Worm (Caenorhabditis elegans) whole organism, L4 larva: Measurements from ENCODE around the gene soc-2.

Experiments
- F10B5.3 ChIP-seq: sonication (generic microtip); optimal IDR thresholded peaks from 2 replicates; lab custom pipeline; 2016; ENCODE audit warnings: mild to moderate bottlenecking, missing genetic modification characterization, missing compliant biosample characterization
- F37D6.2 ChIP-seq: sonication (generic microtip); optimal IDR thresholded peaks from 2 replicates; lab custom pipeline; 2016; ENCODE audit warnings: mild to moderate bottlenecking, missing genetic modification characterization, missing compliant biosample characterization
- R02D3.7 ChIP-seq: fragments of 150-350 bp; sonication (generic microtip); optimal IDR thresholded peaks from 3 replicates; lab custom pipeline; 2014; ENCODE audit warnings: missing biosample characterization, missing genetic modification characterization
- T26A8.4 ChIP-seq: fragments of 200-800 bp; sonication (Bioruptor generic); IDR thresholded peaks from 2 replicates; pipeline ENCODE4 v1.3.6; 2022; ENCODE audit warnings: missing genetic modification characterization, missing compliant biosample characterization
- Y5F2A.4 ChIP-seq: fragments of 200-800 bp; sonication (Bioruptor generic); optimal IDR thresholded peaks from 2 replicates; lab custom pipeline; 2018; ENCODE audit warnings: mild to moderate bottlenecking, missing genetic modification characterization, missing compliant biosample characterization
- Y75B8A.6 ChIP-seq: fragments of 200-800 bp; sonication (Bioruptor generic); IDR thresholded peaks from 2 replicates; pipeline ENCODE4 v1.3.6; 2022; ENCODE audit warnings: missing genetic modification reagents, missing genetic modification characterization, missing compliant biosample characterization
- ama-1 ChIP-seq: fragments of 150-350 bp; optimal IDR thresholded peaks from 2 replicates; lab custom pipeline; 2014; ENCODE audit warnings: inconsistent platforms, mixed read lengths
- arid-1 ChIP-seq: fragments of 200-800 bp; sonication (Bioruptor generic); conservative IDR thresholded peaks from 2 replicates; pipeline ENCODE4 v1.3.6; 2022; ENCODE audit warnings: missing genetic modification reagents, missing genetic modification characterization, missing compliant biosample characterization
- attf-4 ChIP-seq: sonication (generic microtip); optimal IDR thresholded peaks from 3 replicates; lab custom pipeline; 2017; ENCODE audit warnings: missing biosample characterization, missing genetic modification characterization
- ceh-20 ChIP-seq: fragments of 200-800 bp; sonication (Bioruptor generic); IDR thresholded peaks from 2 replicates; pipeline ENCODE4 v1.3.6; 2022; ENCODE audit warnings: missing genetic modification reagents, missing genetic modification characterization, missing compliant biosample characterization
- ceh-28 ChIP-seq: fragments of 150-350 bp; optimal IDR thresholded peaks from 2 replicates; lab custom pipeline; 2014; ENCODE audit warnings: missing biosample characterization, missing genetic modification reagents, missing genetic modification characterization
- ces-1 ChIP-seq: fragments of 150-350 bp; sonication (generic microtip); optimal IDR thresholded peaks from 4 replicates; lab custom pipeline; 2014; ENCODE audit warnings: missing biosample characterization, missing genetic modification reagents, missing genetic modification characterization
- ctbp-1 ChIP-seq: fragments of 200-800 bp; sonication (Bioruptor generic); IDR thresholded peaks from 2 replicates; pipeline ENCODE4 v1.3.6; 2022; ENCODE audit warnings: missing genetic modification reagents, missing genetic modification characterization, missing compliant biosample characterization
- daf-12 ChIP-seq: fragments of 150-350 bp; optimal IDR thresholded peaks from 2 replicates; lab custom pipeline; 2014; ENCODE audit warnings: missing biosample characterization, missing genetic modification reagents, missing genetic modification characterization
- daf-19 ChIP-seq: fragments of 200-800 bp; sonication (Bioruptor generic); conservative IDR thresholded peaks from 2 replicates; pipeline ENCODE4 v1.3.6; 2022; ENCODE audit warnings: missing genetic modification characterization, missing compliant biosample characterization
- daf-8 ChIP-seq: fragments of 200-800 bp; sonication (Bioruptor generic); IDR thresholded peaks from 2 replicates; pipeline ENCODE4 v1.3.6; 2022; ENCODE audit warnings: missing genetic modification characterization, missing compliant biosample characterization
- dmd-6 ChIP-seq: fragments of 200-800 bp; sonication (Bioruptor generic); IDR thresholded peaks from 2 replicates; pipeline ENCODE4 v1.3.6; 2022; ENCODE audit warnings: missing genetic modification reagents, missing genetic modification characterization, missing compliant biosample characterization
- duxl-1 ChIP-seq: sonication (generic microtip); optimal IDR thresholded peaks from 2 replicates; lab custom pipeline; 2016; ENCODE audit warnings: mild to moderate bottlenecking, missing genetic modification characterization, moderate library complexity, missing compliant biosample characterization; ENCODE audit not compliant: poor library complexity
- fos-1 ChIP-seq: fragments of 150-350 bp; optimal IDR thresholded peaks from 2 replicates; lab custom pipeline; 2014; ENCODE audit warnings: missing biosample characterization, missing genetic modification characterization
- gei-8 ChIP-seq: fragments of 200-800 bp; sonication (Bioruptor generic); optimal IDR thresholded peaks from 2 replicates; lab custom pipeline; 2018; ENCODE audit warnings: mild to moderate bottlenecking, missing genetic modification characterization, missing compliant biosample characterization
- hif-1 ChIP-seq, 2 experiments: sonication (generic microtip); optimal IDR thresholded peaks; 2 replicates each; lab custom pipeline; 2016 to 2017; ENCODE audit warnings: missing compliant biosample characterization in 2 of 2, missing genetic modification characterization in 2 of 2, missing genetic modification reagents in 2 of 2, missing genotype in 2 of 2, mild to moderate bottlenecking in 1 of 2
- hlh-11 ChIP-seq: fragments of 200-800 bp; sonication (Bioruptor generic); optimal IDR thresholded peaks from 2 replicates; lab custom pipeline; 2018; ENCODE audit warnings: mild to moderate bottlenecking, missing genetic modification characterization, missing compliant biosample characterization
- lim-7 ChIP-seq: fragments of 200-800 bp; sonication (Bioruptor generic); IDR thresholded peaks from 2 replicates; pipeline ENCODE4 v1.3.6; 2022; ENCODE audit warnings: missing genetic modification characterization, missing compliant biosample characterization
- lin-1 ChIP-seq: fragments of 200-800 bp; sonication (Bioruptor generic); IDR thresholded peaks from 2 replicates; pipeline ENCODE4 v1.3.6; 2022; ENCODE audit warnings: missing genetic modification reagents, missing genetic modification characterization, missing compliant biosample characterization
- lin-13 ChIP-seq: fragments of 150-350 bp; optimal IDR thresholded peaks from 2 replicates; lab custom pipeline; 2014; ENCODE audit warnings: missing biosample characterization, missing genetic modification reagents, missing genetic modification characterization
- lin-38 ChIP-seq: fragments of 200-800 bp; sonication (Bioruptor generic); IDR thresholded peaks from 2 replicates; pipeline ENCODE4 v1.3.6; 2022; ENCODE audit warnings: missing genetic modification reagents, missing genetic modification characterization, missing compliant biosample characterization
- lsy-2 ChIP-seq, 2 experiments: fragments of 150-350 bp in 1 of 2; sonication (generic microtip) in 1 of 2; optimal IDR thresholded peaks; 2 replicates each; lab custom pipeline; 2014 to 2017; ENCODE audit warnings: missing biosample characterization in 2 of 2, missing genetic modification characterization in 2 of 2
- madf-5 ChIP-seq, 2 experiments: fragments of 200-800 bp; sonication (Bioruptor generic); IDR thresholded peaks; 2 replicates each; pipeline ENCODE4 v1.3.6; 2022; ENCODE audit warnings: missing compliant biosample characterization in 2 of 2, missing genetic modification characterization in 2 of 2
- nhr-10 ChIP-seq: fragments of 150-350 bp; optimal IDR thresholded peaks from 2 replicates; lab custom pipeline; 2014; ENCODE audit warnings: missing biosample characterization, missing genetic modification characterization
- nhr-11 ChIP-seq: fragments of 150-350 bp; optimal IDR thresholded peaks from 2 replicates; lab custom pipeline; 2014; ENCODE audit warnings: missing biosample characterization, missing genetic modification characterization
- nhr-237 ChIP-seq: sonication (generic microtip); optimal IDR thresholded peaks from 2 replicates; lab custom pipeline; 2017; ENCODE audit warnings: missing biosample characterization, missing genetic modification characterization
- nhr-76 ChIP-seq: fragments of 150-350 bp; optimal IDR thresholded peaks from 2 replicates; lab custom pipeline; 2014; ENCODE audit warnings: missing biosample characterization, missing genetic modification characterization
- php-3 ChIP-seq: fragments of 200-800 bp; sonication (Bioruptor generic); IDR thresholded peaks from 2 replicates; pipeline ENCODE4 v1.3.6; 2022; ENCODE audit warnings: missing genetic modification reagents, missing genetic modification characterization, missing compliant biosample characterization
- saeg-2 ChIP-seq: fragments of 200-800 bp; sonication (Bioruptor generic); IDR thresholded peaks from 2 replicates; pipeline ENCODE4 v1.3.6; 2022; ENCODE audit warnings: missing genetic modification reagents, missing genetic modification characterization, missing compliant biosample characterization
- sdz-12 ChIP-seq: fragments of 200-800 bp; sonication (Bioruptor generic); optimal IDR thresholded peaks from 2 replicates; lab custom pipeline; 2018; ENCODE audit warnings: mild to moderate bottlenecking, missing genetic modification characterization, missing compliant biosample characterization
- set-16 ChIP-seq: fragments of 200-800 bp; sonication (Bioruptor generic); IDR thresholded peaks from 2 replicates; pipeline ENCODE4 v1.3.6; 2022; ENCODE audit warnings: missing genetic modification reagents, missing genetic modification characterization, missing compliant biosample characterization
- skn-1 ChIP-seq: fragments of 150-350 bp; optimal IDR thresholded peaks from 2 replicates; lab custom pipeline; 2014; ENCODE audit warnings: missing biosample characterization, missing genetic modification characterization
- snpc-1.2 ChIP-seq: fragments of 200-800 bp; sonication (Bioruptor generic); IDR thresholded peaks from 2 replicates; pipeline ENCODE4 v1.3.6; 2022; ENCODE audit warnings: missing genetic modification reagents, missing genetic modification characterization, missing compliant biosample characterization
- spr-1 ChIP-seq: sonication (generic microtip); optimal IDR thresholded peaks from 2 replicates; lab custom pipeline; 2016; ENCODE audit warnings: mild to moderate bottlenecking, missing genetic modification characterization, missing compliant biosample characterization
- spr-3 ChIP-seq: fragments of 200-800 bp; sonication (Bioruptor generic); optimal IDR thresholded peaks from 2 replicates; lab custom pipeline; 2018; ENCODE audit warnings: mild to moderate bottlenecking, missing genetic modification characterization, missing compliant biosample characterization
- tra-1 ChIP-seq: fragments of 200-800 bp; sonication (Bioruptor generic); IDR thresholded peaks from 2 replicates; pipeline ENCODE4 v1.3.6; 2022; ENCODE audit warnings: missing genetic modification reagents, missing genetic modification characterization, missing compliant biosample characterization
- unc-39 ChIP-seq: sonication (generic microtip); optimal IDR thresholded peaks from 2 replicates; lab custom pipeline; 2017; ENCODE audit warnings: missing biosample characterization, missing genetic modification characterization
- unc-62 ChIP-seq, 3 experiments: fragments of 150-350 bp in 1 of 3; sonication (generic microtip); optimal IDR thresholded peaks in 2 of 3; peaks in 1 of 3; 1 replicate in 1 of 3; 2 replicates in 2 of 3; lab custom pipeline; 2014 to 2017; ENCODE audit warnings: missing biosample characterization in 3 of 3, missing genetic modification characterization in 3 of 3, missing genetic modification reagents in 3 of 3, missing genotype in 1 of 3
- zfp-3 ChIP-seq: fragments of 200-800 bp; sonication (Bioruptor generic); conservative IDR thresholded peaks from 2 replicates; pipeline ENCODE4 v1.3.6; 2022; ENCODE audit warnings: missing genetic modification reagents, missing genetic modification characterization, missing compliant biosample characterization
- ztf-11 ChIP-seq: fragments of 150-350 bp; optimal IDR thresholded peaks from 2 replicates; lab custom pipeline; 2014; ENCODE audit warnings: missing biosample characterization, missing genetic modification characterization
- ztf-7 ChIP-seq: fragments of 150-350 bp; optimal IDR thresholded peaks from 2 replicates; lab custom pipeline; 2014; ENCODE audit warnings: missing biosample characterization, missing genetic modification characterization

The soc-2 gene

ce11 chrIV:5186480-5187205 lies 34.4 kb upstream of the soc-2 start, which contains the start of the genes W03F8.6 and mtrf-1L:
W03F8.6 (minus strand) TSS chrIV:5186580.
mtrf-1L (plus strand) TSS chrIV:5187155.
- TF ChIP-seq ceh-28 (tag; lab: Kevin White, UChicago) (no peak), unc-62 (GFP tag; optimal IDR thresholded peaks at IDR 0.05 in 1 of 2; lab: Kevin White, UChicago) (no peak), unc-62 (tag; optimal IDR thresholded peaks at IDR 0.05; lab: Kevin White, UChicago) (no peak), nhr-10 (tag; lab: Kevin White, UChicago) (no peak), daf-19 (GFP tag; lab: Robert Waterston, UW) (no peak), php-3 (GFP tag; lab: Robert Waterston, UW) (no peak), Y5F2A.4 (GFP tag; lab: Kevin White, UChicago) (no peak)

DNA sequence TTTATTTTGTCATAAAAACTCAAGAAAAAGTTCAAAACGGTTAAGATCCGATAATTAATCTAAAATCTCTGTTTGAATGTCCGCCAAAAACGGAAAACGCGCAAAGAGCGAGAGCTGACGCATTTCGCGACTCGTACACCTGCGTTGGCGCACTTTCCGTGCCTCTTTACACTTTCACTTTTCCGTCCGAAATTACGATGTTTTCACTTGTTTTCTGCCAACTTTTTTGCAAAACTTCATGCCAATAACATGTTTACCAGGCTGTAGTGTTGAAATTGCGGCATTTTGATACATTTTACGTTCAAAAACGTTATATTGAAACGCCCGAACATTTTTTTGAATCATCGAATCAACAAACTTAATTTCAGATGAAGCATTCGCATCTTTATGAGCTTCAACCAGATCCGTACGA lies 31.5 kb upstream of the soc-2 start, which contains the start of gene W03F8.4:
Gene W03F8.4 (plus strand): TSS at position 369 of the 412 bp plus-strand sequence.
- TF ChIP-seq lin-38 (GFP tag; lab: Robert Waterston, UW) (peak; percentile 92), ama-1 (lab: Kevin White, UChicago) (peak; percentile 65), Y5F2A.4 (GFP tag; lab: Kevin White, UChicago) (no peak), F37D6.2 (tag; lab: Kevin White, UChicago) (peak; percentile 83), ces-1 (GFP tag; lab: Kevin White, UChicago) (no peak), nhr-10 (tag; lab: Kevin White, UChicago) (no peak), daf-8 (GFP tag; lab: Robert Waterston, UW) (no peak), ctbp-1 (GFP tag; lab: Robert Waterston, UW) (peak; percentile 83), T26A8.4 (GFP tag; lab: Robert Waterston, UW) (peak; percentile 96), gei-8 (GFP tag; lab: Kevin White, UChicago) (no peak), hlh-11 (tag; lab: Kevin White, UChicago) (peak; percentile 92), Y75B8A.6 (GFP tag; lab: Robert Waterston, UW) (no peak), nhr-237 (tag; lab: Kevin White, UChicago) (no peak), zfp-3 (GFP tag; lab: Robert Waterston, UW) (no peak; the same call in 1 of the 2 replicates), duxl-1 (tag; lab: Kevin White, UChicago) (peak; percentile 90), F10B5.3 (peak; percentile 82), hif-1 (tag; optimal IDR thresholded peaks at IDR 0.05; lab: Kevin White, UChicago) (peak; percentile 29 to 72), nhr-76 (tag; lab: Kevin White, UChicago) (no peak), dmd-6 (GFP tag; lab: Robert Waterston, UW) (peak; percentile 87), snpc-1.2 (GFP tag; lab: Robert Waterston, UW) (peak; percentile 97), lin-13 (peak; percentile 85), unc-62 (GFP tag; optimal IDR thresholded peaks at IDR 0.05 in 1 of 2; lab: Kevin White, UChicago) (peak in 1 of 2 experiments; percentile 86), unc-62 (tag; optimal IDR thresholded peaks at IDR 0.05; lab: Kevin White, UChicago) (no peak), nhr-11 (tag; lab: Kevin White, UChicago) (peak; percentile 85), attf-4 (no peak), fos-1 (tag; lab: Kevin White, UChicago) (no peak), php-3 (GFP tag; lab: Robert Waterston, UW) (peak; percentile 83), spr-3 (GFP tag; lab: Kevin White, UChicago) (peak; percentile 65), R02D3.7 (tag; lab: Kevin White, UChicago) (no peak), unc-39 (tag; lab: Kevin White, UChicago) (no peak), lsy-2 (tag; optimal IDR thresholded peaks at IDR 0.05; lab: Kevin White, UChicago) (peak; percentile 61 to 95), madf-5 (GFP tag; IDR thresholded peaks at IDR 0.05; lab: Robert Waterston, UW) (no peak), lim-7 (no peak; the same call in 1 of the 2 replicates), arid-1 (GFP tag; lab: Robert Waterston, UW) (peak; percentile 86; the same call in 1 of the 2 replicates), skn-1 (tag; lab: Kevin White, UChicago) (no peak), daf-12 (tag; lab: Kevin White, UChicago) (no peak), sdz-12 (GFP tag; lab: Kevin White, UChicago) (no peak), tra-1 (GFP tag; lab: Robert Waterston, UW) (peak; percentile 67; the same call in 1 of the 2 replicates), ztf-7 (no peak), ztf-11 (tag; lab: Kevin White, UChicago) (no peak), set-16 (no peak), saeg-2 (GFP tag; lab: Robert Waterston, UW) (peak; percentile 73; the same call in 1 of the 2 replicates), spr-1 (tag; lab: Kevin White, UChicago) (peak; percentile 92), ceh-20 (GFP tag; lab: Robert Waterston, UW) (peak; percentile 90), lin-1 (GFP tag; lab: Robert Waterston, UW) (peak; percentile 91)
